Fruit fly (Drosophila melanogaster) S2 (cell line): ENCODE measurements around the gene CG43131.

Experiments used
- CG8478 ChIP-seq: fragments of >200 bp; optimal IDR thresholded peaks from 2 replicates; lab custom pipeline; 2018
- CTCF ChIP-seq, 2 experiments: fragments of >200 bp; optimal IDR thresholded peaks; 2 replicates each; lab custom pipeline; 2018

DNA sequence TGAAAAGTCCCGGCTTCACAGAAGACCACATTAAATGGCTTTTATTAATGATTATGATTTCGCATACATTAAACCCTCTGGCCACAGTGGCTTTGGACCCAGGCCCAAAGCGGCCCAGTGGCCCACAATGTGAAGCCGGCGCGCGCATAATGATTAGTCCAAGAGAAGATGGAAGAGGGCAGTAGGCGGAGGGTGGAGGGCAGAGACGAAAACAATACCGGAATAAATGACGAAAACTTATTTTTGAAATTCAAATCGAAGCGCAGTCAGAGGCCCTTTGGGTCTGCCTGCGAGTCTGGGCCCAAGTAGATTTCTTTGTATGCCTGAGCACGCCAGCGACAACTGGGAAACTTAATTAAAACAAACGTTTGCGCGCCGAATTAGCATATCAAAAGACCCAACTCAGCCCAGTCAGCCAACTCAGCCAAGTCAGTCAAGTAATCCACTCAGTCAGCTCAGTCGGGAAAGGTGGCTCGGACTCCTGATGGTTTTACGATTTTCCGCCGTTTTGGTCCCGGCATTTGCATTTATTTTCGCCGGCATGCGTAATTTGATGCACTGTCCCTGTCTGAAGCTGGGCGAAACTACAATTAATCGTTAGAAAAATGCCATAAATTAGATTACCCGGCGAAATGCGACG is 42.3 kb downstream of the CG43131 start:
- no peak for TF ChIP-seq CG8478 (lab: Kevin White, UChicago)
- TF ChIP-seq CTCF (optimal IDR thresholded peaks at IDR 0.05; lab: Kevin White, UChicago): no peak
